Fruit fly (Drosophila melanogaster) whole organism, embryonic: ENCODE measurements around the gene CG5435.
A peak's percentile ranks its signal among the peaks of the same experiment; 100 is the strongest.

ENCODE experiments used
- Ada2b ChIP-seq: fragments of 200-800 bp; sonication (Bioruptor generic); IDR thresholded peaks from 2 replicates; pipeline ENCODE4 v1.3.6; 2022; ENCODE audit warnings: missing biosample characterization, missing genetic modification characterization
- Atf3 ChIP-seq: fragments of 200-800 bp; sonication (Bioruptor generic); optimal IDR thresholded peaks from 3 replicates; lab custom pipeline; 2016; ENCODE audit warnings: missing biosample characterization, missing genetic modification characterization
- Blimp-1 ChIP-seq: fragments of 200-800 bp; sonication (Bioruptor generic); optimal IDR thresholded peaks from 3 replicates; lab custom pipeline; 2018; ENCODE audit warnings: missing biosample characterization, missing genetic modification characterization, mild to moderate bottlenecking, moderate library complexity, missing genetic modification reagents
- CG10274 ChIP-seq: fragments of 200-800 bp; sonication (Bioruptor generic); optimal IDR thresholded peaks from 3 replicates; lab custom pipeline; 2017; ENCODE audit warnings: missing biosample characterization, mild to moderate bottlenecking, missing genetic modification characterization
- CG10543 ChIP-seq: fragments of 200-800 bp; sonication (Bioruptor generic); optimal IDR thresholded peaks from 3 replicates; lab custom pipeline; 2017; ENCODE audit warnings: missing biosample characterization, mild to moderate bottlenecking, missing genetic modification characterization, moderate library complexity
- CG10959 ChIP-seq: fragments of 200-800 bp; sonication (Bioruptor generic); IDR thresholded peaks from 2 replicates; pipeline ENCODE4 v1.3.6; 2022; ENCODE audit warnings: missing biosample characterization, missing genetic modification characterization
- CG11247 ChIP-seq: fragments of 200-800 bp; sonication (Bioruptor generic); IDR thresholded peaks from 2 replicates; pipeline ENCODE4 v1.3.6; 2022; ENCODE audit warnings: missing biosample characterization, missing genetic modification characterization
- CG11456 ChIP-seq: fragments of 200-800 bp; sonication (Bioruptor generic); IDR thresholded peaks from 3 replicates; pipeline ENCODE4 v1.3.6; 2022; ENCODE audit warnings: missing biosample characterization, missing genetic modification characterization
- CG12391 ChIP-seq: fragments of 200-800 bp; sonication (Bioruptor generic); optimal IDR thresholded peaks from 3 replicates; lab custom pipeline; 2018; ENCODE audit warnings: missing biosample characterization, mild to moderate bottlenecking, missing genetic modification characterization, moderate library complexity
- CG14965 ChIP-seq: fragments of 200-800 bp; sonication (Bioruptor generic); optimal IDR thresholded peaks from 2 replicates; lab custom pipeline; 2016; ENCODE audit warnings: missing biosample characterization, missing genetic modification characterization, borderline replicate concordance
- CG15479 ChIP-seq: fragments of 200-800 bp; sonication (Bioruptor generic); optimal IDR thresholded peaks from 3 replicates; lab custom pipeline; 2019; ENCODE audit warnings: missing biosample characterization, mild to moderate bottlenecking, missing genetic modification characterization, moderate library complexity
- CG16779 ChIP-seq: fragments of 200-800 bp; sonication (Bioruptor generic); IDR thresholded peaks from 2 replicates; pipeline ENCODE4 v1.3.6; 2022; ENCODE audit warnings: missing biosample characterization, missing genetic modification characterization
- CG17385 ChIP-seq: fragments of 200-800 bp; sonication (Bioruptor generic); optimal IDR thresholded peaks from 3 replicates; lab custom pipeline; 2018; ENCODE audit warnings: missing biosample characterization, mild to moderate bottlenecking, missing genetic modification characterization
- CG2875 ChIP-seq: fragments of 200-800 bp; sonication (Bioruptor generic); optimal IDR thresholded peaks from 2 replicates; lab custom pipeline; 2017; ENCODE audit warnings: missing biosample characterization, mild to moderate bottlenecking, missing genetic modification characterization, missing genetic modification reagents
- CG3065 ChIP-seq: fragments of 200-800 bp; sonication (Bioruptor generic); optimal IDR thresholded peaks from 2 replicates; lab custom pipeline; 2016; ENCODE audit warnings: missing biosample characterization, missing genetic modification characterization
- CG33213 ChIP-seq: fragments of 200-800 bp; sonication (Bioruptor generic); optimal IDR thresholded peaks from 3 replicates; lab custom pipeline; 2016; ENCODE audit warnings: missing biosample characterization, missing genetic modification characterization
- CG3995 ChIP-seq: fragments of 200-800 bp; sonication (Bioruptor generic); optimal IDR thresholded peaks from 3 replicates; lab custom pipeline; 2016; ENCODE audit warnings: missing biosample characterization, missing genetic modification characterization
- CG4707 ChIP-seq: fragments of 200-800 bp; sonication (Bioruptor generic); optimal IDR thresholded peaks from 2 replicates; lab custom pipeline; 2018; ENCODE audit warnings: missing biosample characterization, mild to moderate bottlenecking, missing genetic modification characterization, moderate library complexity
- CG5180 ChIP-seq: fragments of 200-800 bp; sonication (Bioruptor generic); optimal IDR thresholded peaks from 3 replicates; lab custom pipeline; 2017; ENCODE audit warnings: missing biosample characterization, missing genetic modification characterization, mild to moderate bottlenecking, moderate library complexity, missing genetic modification reagents
- CG8089 ChIP-seq: fragments of 200-800 bp; sonication (Bioruptor generic); optimal IDR thresholded peaks from 3 replicates; lab custom pipeline; 2016; ENCODE audit warnings: missing biosample characterization, missing genetic modification characterization
- CG8359 ChIP-seq: fragments of 200-800 bp; sonication (Bioruptor generic); optimal IDR thresholded peaks from 2 replicates; lab custom pipeline; 2017; ENCODE audit warnings: missing biosample characterization, mild to moderate bottlenecking, missing genetic modification characterization, borderline replicate concordance
- CrebB ChIP-seq: fragments of 200-800 bp; sonication (Bioruptor generic); optimal IDR thresholded peaks from 3 replicates; lab custom pipeline; 2018; ENCODE audit warnings: missing biosample characterization, mild to moderate bottlenecking, missing genetic modification characterization
- Dek ChIP-seq: fragments of 200-800 bp; sonication (Bioruptor generic); optimal IDR thresholded peaks from 3 replicates; lab custom pipeline; 2019; ENCODE audit warnings: missing biosample characterization, mild to moderate bottlenecking, missing genetic modification characterization, moderate library complexity
- E2f1 ChIP-seq: fragments of 200-800 bp; sonication (Bioruptor generic); IDR thresholded peaks from 2 replicates; pipeline ENCODE4 v1.3.6; 2022; ENCODE audit warnings: missing biosample characterization, missing genetic modification characterization
- H2.0 ChIP-seq: fragments of 200-800 bp; sonication (Bioruptor generic); IDR thresholded peaks from 2 replicates; pipeline ENCODE4 v1.3.6; 2022; ENCODE audit warnings: missing biosample characterization, missing genetic modification characterization
- Poxn ChIP-seq: fragments of 200-800 bp; sonication (Bioruptor generic); IDR thresholded peaks from 2 replicates; pipeline ENCODE4 v1.3.6; 2022; ENCODE audit warnings: missing biosample characterization, missing genetic modification characterization
- Sry-β ChIP-seq: fragments of 200-800 bp; sonication (Bioruptor generic); optimal IDR thresholded peaks from 2 replicates; lab custom pipeline; 2018; ENCODE audit warnings: missing biosample characterization, mild to moderate bottlenecking, missing genetic modification characterization, moderate library complexity
- ase ChIP-seq: fragments of 200-800 bp; sonication (Bioruptor generic); IDR thresholded peaks from 3 replicates; pipeline ENCODE4 v1.3.6; 2022; ENCODE audit warnings: missing biosample characterization, missing genetic modification characterization
- az2 ChIP-seq: fragments of 200-800 bp; sonication (Bioruptor generic); optimal IDR thresholded peaks from 3 replicates; lab custom pipeline; 2016; ENCODE audit warnings: missing biosample characterization, missing genetic modification characterization
- br ChIP-seq: fragments of >200 bp; optimal IDR thresholded peaks from 2 replicates; lab custom pipeline; 2017
- bsh ChIP-seq, 2 experiments: fragments of 200-800 bp; sonication (Bioruptor generic); optimal IDR thresholded peaks; 2 replicates each; lab custom pipeline; 2017 to 2018; ENCODE audit warnings: mild to moderate bottlenecking in 2 of 2, missing biosample characterization in 2 of 2, missing genetic modification characterization in 2 of 2, moderate library complexity in 1 of 2
- caup ChIP-seq: fragments of 200-800 bp; sonication (Bioruptor generic); optimal IDR thresholded peaks from 3 replicates; lab custom pipeline; 2017; ENCODE audit warnings: missing biosample characterization, mild to moderate bottlenecking, missing genetic modification characterization, moderate library complexity; ENCODE audit not compliant: severe bottlenecking
- chinmo ChIP-seq: fragments of 200-800 bp; sonication (Bioruptor generic); IDR thresholded peaks from 4 replicates; pipeline ENCODE4 v1.3.6; 2022; ENCODE audit warnings: missing biosample characterization, missing genetic modification characterization; ENCODE audit not compliant: partially characterized antibody
- cwo ChIP-seq: fragments of 200-800 bp; sonication (Bioruptor generic); optimal IDR thresholded peaks from 3 replicates; lab custom pipeline; 2017; ENCODE audit warnings: missing biosample characterization, missing genetic modification characterization, mild to moderate bottlenecking, moderate library complexity, missing genetic modification reagents
- da ChIP-seq: fragments of 200-800 bp; sonication (Bioruptor generic); optimal IDR thresholded peaks from 2 replicates; lab custom pipeline; 2016; ENCODE audit warnings: missing biosample characterization, missing genetic modification characterization
- eve ChIP-seq, 2 experiments: fragments of >200 bp; optimal IDR thresholded peaks; 2 replicates each; lab custom pipeline; 2017; ENCODE audit warnings: missing biosample characterization in 2 of 2, missing genetic modification characterization in 2 of 2
- fru ChIP-seq: fragments of >200 bp; optimal IDR thresholded peaks from 2 replicates; lab custom pipeline; 2017
- gce ChIP-seq: fragments of 200-800 bp; sonication (Bioruptor generic); IDR thresholded peaks from 3 replicates; pipeline ENCODE4 v1.3.6; 2022; ENCODE audit warnings: missing biosample characterization, missing genetic modification characterization
- gcm2 ChIP-seq: fragments of 200-800 bp; sonication (Bioruptor generic); optimal IDR thresholded peaks from 2 replicates; lab custom pipeline; 2016; ENCODE audit warnings: missing biosample characterization, missing genetic modification characterization
- grn ChIP-seq: fragments of 200-800 bp; sonication (Bioruptor generic); optimal IDR thresholded peaks from 3 replicates; lab custom pipeline; 2017; ENCODE audit warnings: missing biosample characterization, missing genetic modification characterization
- hkb ChIP-seq, 2 experiments: fragments of 200-800 bp in 1 of 2; fragments of >200 bp in 1 of 2; sonication (Bioruptor generic) in 1 of 2; IDR thresholded peaks in 1 of 2; optimal IDR thresholded peaks in 1 of 2; 2 replicates each; pipeline versions ENCODE4 v1.3.6 to Lab custom; 2017 to 2022; ENCODE audit warnings: missing biosample characterization in 1 of 2, missing genetic modification characterization in 1 of 2
- insv ChIP-seq, 2 experiments: fragments of 200-800 bp; sonication (Bioruptor generic); optimal IDR thresholded peaks; 3 replicates each; lab custom pipeline; 2016 to 2018; ENCODE audit warnings: missing biosample characterization in 2 of 2, missing genetic modification characterization in 2 of 2
- jigr1 ChIP-seq: fragments of 200-800 bp; sonication (Bioruptor generic); IDR thresholded peaks from 3 replicates; pipeline ENCODE4 v1.3.6; 2022; ENCODE audit warnings: missing biosample characterization, missing genetic modification characterization
- mam ChIP-seq: fragments of 200-800 bp; sonication (Bioruptor generic); optimal IDR thresholded peaks from 3 replicates; lab custom pipeline; 2016; ENCODE audit warnings: missing biosample characterization, missing genetic modification characterization
- sob ChIP-seq: fragments of 200-800 bp; sonication (Bioruptor generic); IDR thresholded peaks from 2 replicates; pipeline ENCODE4 v1.3.6; 2022; ENCODE audit warnings: missing biosample characterization, missing genetic modification characterization
- tin ChIP-seq: fragments of 200-800 bp; sonication (Bioruptor generic); optimal IDR thresholded peaks from 3 replicates; lab custom pipeline; 2016; ENCODE audit warnings: missing biosample characterization, missing genetic modification characterization
- z ChIP-seq: fragments of 200-800 bp; sonication (Bioruptor generic); IDR thresholded peaks from 3 replicates; pipeline ENCODE4 v1.3.6; 2022; ENCODE audit warnings: missing biosample characterization, missing genetic modification characterization
- zfh1 ChIP-seq: fragments of 200-800 bp; sonication (Bioruptor generic); IDR thresholded peaks from 3 replicates; pipeline ENCODE4 v1.3.6; 2022; ENCODE audit warnings: missing biosample characterization, missing genetic modification characterization

The CG5435 gene

dm6 chr2L:12460767-12461739 lies 30.4 kb upstream of the CG5435 start (continued):
- peak; percentile 53 for TF ChIP-seq CG8359 (GFP tag; lab: Kevin White, UChicago)
- peak; percentile 25 for TF ChIP-seq Blimp-1 (GFP tag; lab: Kevin White, UChicago)
- peak; percentile 25 to 42 for TF ChIP-seq bsh (GFP tag; optimal IDR thresholded peaks at IDR 0.05; lab: Kevin White, UChicago)
- no peak for TF ChIP-seq jigr1
- TF ChIP-seq CG10274 (GFP tag; lab: Kevin White, UChicago), result peak; percentile 26
- peak; percentile 87 for TF ChIP-seq CrebB (tag; lab: Kevin White, UChicago)
- peak; percentile 93; the same call in 2 of the 4 replicates for TF ChIP-seq chinmo
- no peak for TF ChIP-seq Poxn (GFP tag; lab: Robert Waterston, UW)
- TF ChIP-seq sob (GFP tag; lab: Robert Waterston, UW), result no peak; the same call in 1 of the 2 replicates
- TF ChIP-seq CG4707 (GFP tag; lab: Kevin White, UChicago), result peak; percentile 18
- TF ChIP-seq eve (GFP tag; optimal IDR thresholded peaks at IDR 0.05; lab: Kevin White, UChicago), result peak in 1 of 2 experiments; percentile 51
- TF ChIP-seq CG3065, result peak; percentile 12
- no peak for TF ChIP-seq Sry-β (GFP tag; lab: Kevin White, UChicago)
- no peak for TF ChIP-seq E2f1
- TF ChIP-seq CG14965 (GFP tag; lab: Kevin White, UChicago), result no peak
- TF ChIP-seq grn, result peak; percentile 35
- TF ChIP-seq fru (lab: Kevin White, UChicago), result no peak
- TF ChIP-seq CG15479 (GFP tag; lab: Kevin White, UChicago), result peak; percentile 85
- no peak for TF ChIP-seq da (GFP tag; lab: Kevin White, UChicago)
- peak; percentile 15; the same call in 1 of the 2 replicates for TF ChIP-seq CG11247 (GFP tag; lab: Robert Waterston, UW)
- TF ChIP-seq CG12391 (tag; lab: Kevin White, UChicago), result peak; percentile 20
- TF ChIP-seq CG33213 (GFP tag; lab: Kevin White, UChicago), result no peak
- TF ChIP-seq Atf3 (GFP tag; lab: Kevin White, UChicago), result no peak
- TF ChIP-seq az2 (GFP tag; lab: Kevin White, UChicago), result no peak
- TF ChIP-seq CG16779, result no peak
- TF ChIP-seq CG8089 (GFP tag; lab: Kevin White, UChicago), result no peak
- peak; percentile 72 for TF ChIP-seq CG2875 (GFP tag; lab: Kevin White, UChicago)
- no peak for TF ChIP-seq br
- no peak for TF ChIP-seq CG3995 (GFP tag; lab: Kevin White, UChicago)
- no peak for TF ChIP-seq CG10959
- TF ChIP-seq zfh1 (GFP tag; lab: Robert Waterston, UW), result peak; percentile 43; the same call in 1 of the 3 replicates
- 0 out of 2 replicates have a peak, but pooled peaks have one; percentile 7 for TF ChIP-seq Ada2b (GFP tag; lab: Robert Waterston, UW)
- no peak for TF ChIP-seq tin (GFP tag; lab: Kevin White, UChicago)
- TF ChIP-seq gce, result 0 out of 3 replicates have a peak, but pooled peaks have one; percentile 37
- TF ChIP-seq CG10543 (GFP tag; lab: Kevin White, UChicago), result peak; percentile 97
- no peak for TF ChIP-seq ase (GFP tag; lab: Robert Waterston, UW)
- peak; percentile 85 for TF ChIP-seq caup (GFP tag; lab: Kevin White, UChicago)
- no peak for TF ChIP-seq gcm2 (GFP tag; lab: Kevin White, UChicago)
- peak; percentile 76 for TF ChIP-seq CG5180 (GFP tag; lab: Kevin White, UChicago)
- no peak for TF ChIP-seq hkb (optimal IDR thresholded peaks at IDR 0.05; lab: Kevin White, UChicago)
- peak; percentile 73 for TF ChIP-seq hkb (GFP tag; IDR thresholded peaks at IDR 0.05; lab: Robert Waterston, UW)
- peak in 1 of 2 experiments; percentile 68 for TF ChIP-seq insv (GFP tag; optimal IDR thresholded peaks at IDR 0.05; lab: Kevin White, UChicago)
- TF ChIP-seq H2.0 (GFP tag; lab: Robert Waterston, UW), result no peak
- TF ChIP-seq CG11456 (GFP tag; lab: Robert Waterston, UW), result peak; percentile 61; the same call in 1 of the 3 replicates
- TF ChIP-seq cwo, result peak; percentile 75
- TF ChIP-seq Dek, result peak; percentile 67
- TF ChIP-seq z (GFP tag; lab: Robert Waterston, UW), result peak; percentile 96
- TF ChIP-seq mam (GFP tag; lab: Kevin White, UChicago), result no peak
- peak; percentile 70 for TF ChIP-seq CG17385 (GFP tag; lab: Kevin White, UChicago)
